Fruit fly (Drosophila melanogaster) whole organism: Measurements from ENCODE around the gene CG42299.

Experiments
- CG8478 ChIP-seq: fragments of >200 bp; optimal IDR thresholded peaks from 2 replicates; lab custom pipeline; 2018; ENCODE audit warnings: inconsistent platforms
- EcR ChIP-seq, 2 experiments: fragments of >200 bp; optimal IDR thresholded peaks; 2 replicates each; lab custom pipeline; 2017; ENCODE audit warnings: missing biosample characterization in 2 of 2, missing genetic modification characterization in 2 of 2, missing genetic modification reagents in 2 of 2
- pan ChIP-seq: fragments of >200 bp; optimal IDR thresholded peaks from 2 replicates; lab custom pipeline; 2017
- psq ChIP-seq: fragments of >200 bp; optimal IDR thresholded peaks from 2 replicates; lab custom pipeline; 2017

- TF ChIP-seq psq (lab: Kevin White, UChicago): no peak
- TF ChIP-seq EcR (GFP tag; optimal IDR thresholded peaks at IDR 0.05; lab: Kevin White, UChicago): no peak
- TF ChIP-seq pan (lab: Kevin White, UChicago): no peak
- TF ChIP-seq CG8478 (lab: Kevin White, UChicago): no peak
These were observed 40.5 kb upstream of the CG42299 start for dm6 chrX:15616018-15616417.
